Worm (Caenorhabditis elegans): Measurements from ENCODE around the gene sbt-1.

The sbt-1 gene

ce11 chrV:20845524-20846208 lies 17.0 kb upstream of the sbt-1 start, which contains the start of the genes F31D4.2 and fkb-6:
TSS of gene F31D4.2 (minus strand) at chrV:20845546.
TSS of gene fkb-6 (plus strand) at chrV:20846158.
- TF ChIP-seq sup-37 (GFP tag; optimal IDR thresholded peaks at IDR 0.05) (no peak), aha-1 (tag; optimal IDR thresholded peaks at IDR 0.05) (peak; percentile 35), ets-5 (GFP tag; IDR thresholded peaks at IDR 0.05) (no peak), fkh-4 (tag; optimal IDR thresholded peaks at IDR 0.05; ENCODE audit: borderline replicate concordance) (no peak), jun-1 (tag; optimal IDR thresholded peaks at IDR 0.05) (peak; percentile 81), mab-9 (GFP tag; IDR thresholded peaks at IDR 0.05) (peak; percentile 57; the same call in 1 of the 2 replicates), mdl-1 (tag; optimal IDR thresholded peaks at IDR 0.05) (peak in 1 of 2 experiments; percentile 66), snpc-4 (tag; optimal IDR thresholded peaks at IDR 0.05) (peak; percentile 57), nhr-76 (tag; optimal IDR thresholded peaks at IDR 0.05) (no peak), sptf-1 (tag; optimal IDR thresholded peaks at IDR 0.05) (no peak), mef-2 (tag; optimal IDR thresholded peaks at IDR 0.05) (no peak), dpl-1 (GFP tag; optimal IDR thresholded peaks at IDR 0.05) (peak; percentile 50 to 71 (median 70)), fkh-8 (tag; optimal IDR thresholded peaks at IDR 0.05) (peak; percentile 86), pqm-1 (tag; optimal IDR thresholded peaks at IDR 0.05) (no peak), fos-1 (tag; optimal IDR thresholded peaks at IDR 0.05) (peak; percentile 20), sox-4 (tag; optimal IDR thresholded peaks at IDR 0.05) (no peak), ceh-88 (GFP tag; IDR thresholded peaks at IDR 0.05) (no peak), lin-35 (GFP tag; optimal IDR thresholded peaks at IDR 0.05) (peak; percentile 74 to 85), ces-1 (GFP tag; optimal IDR thresholded peaks at IDR 0.05) (no peak), dsc-1 (tag; optimal IDR thresholded peaks at IDR 0.05) (peak; percentile 77), efl-3 (GFP tag; optimal IDR thresholded peaks at IDR 0.05) (no peak), egl-27 (tag; optimal IDR thresholded peaks at IDR 0.05) (no peak), tlp-1 (tag; optimal IDR thresholded peaks at IDR 0.05) (no peak), lin-14 (GFP tag; optimal IDR thresholded peaks at IDR 0.05) (no peak), lir-3 (tag; optimal IDR thresholded peaks at IDR 0.05; ENCODE audit: poor library complexity) (no peak), grh-1 (GFP tag; IDR thresholded peaks at IDR 0.05) (peak; percentile 38; the same call in 1 of the 2 replicates), irx-1 (tag; optimal IDR thresholded peaks at IDR 0.05) (peak; percentile 75), xbp-1 (tag; optimal IDR thresholded peaks at IDR 0.05) (peak; percentile 76), unc-98 (GFP tag; IDR thresholded peaks at IDR 0.05) (no peak), ztf-11 (tag; optimal IDR thresholded peaks at IDR 0.05) (peak in 1 of 2 experiments; percentile 35), nhr-85 (tag) (peak; percentile 85), vab-15 (tag; optimal IDR thresholded peaks at IDR 0.05) (peak; percentile 25), unc-86 (tag; optimal IDR thresholded peaks at IDR 0.05) (peak; percentile 78), unc-130 (tag; optimal IDR thresholded peaks at IDR 0.05) (peak; percentile 91), lin-15B (tag; optimal IDR thresholded peaks at IDR 0.05) (peak; percentile 25), ceh-82 (tag; optimal IDR thresholded peaks at IDR 0.05) (peak; percentile 71 to 84 (median 77)), Y116A8C.19 (tag; optimal IDR thresholded peaks at IDR 0.05; ENCODE audit: borderline replicate concordance) (no peak), isw-1 (GFP tag; IDR thresholded peaks at IDR 0.05) (peak; percentile 73), C04F5.9 (tag; optimal IDR thresholded peaks at IDR 0.05) (no peak), tbx-2 (tag; optimal IDR thresholded peaks at IDR 0.05) (peak; percentile 78), hlh-4 (tag; optimal IDR thresholded peaks at IDR 0.05) (no peak), hpl-2 (GFP tag; optimal IDR thresholded peaks at IDR 0.05) (no peak), nhr-11 (tag; optimal IDR thresholded peaks at IDR 0.05) (no peak), nhr-12 (tag; optimal IDR thresholded peaks at IDR 0.05) (no peak), unc-62 (GFP tag; optimal IDR thresholded peaks at IDR 0.05) (no peak), pax-3 (tag; optimal IDR thresholded peaks at IDR 0.05) (peak; percentile 66), nhr-77 (tag; optimal IDR thresholded peaks at IDR 0.05) (peak; percentile 75), rnt-1 (tag; optimal IDR thresholded peaks at IDR 0.05) (peak; percentile 74), mep-1 (tag; optimal IDR thresholded peaks at IDR 0.05) (peak; percentile 87), F16B12.6 (tag; optimal IDR thresholded peaks at IDR 0.05) (peak; percentile 98), fkh-10 (GFP tag; optimal IDR thresholded peaks at IDR 0.05) (peak; percentile 49), ztf-4 (tag; optimal IDR thresholded peaks at IDR 0.05) (peak; percentile 51)

Data from whole organism, L1 larva.